Fruit fly (Drosophila melanogaster) whole organism, embryonic: ENCODE results near the gene bab2.

ENCODE experiments used
- Atf-2 ChIP-seq: fragments of 200-800 bp; sonication (Bioruptor generic); optimal IDR thresholded peaks from 2 replicates; lab custom pipeline; 2016; ENCODE audit warnings: missing biosample characterization, missing genetic modification characterization
- CG12219 ChIP-seq: fragments of 200-800 bp; sonication (Bioruptor generic); optimal IDR thresholded peaks from 3 replicates; lab custom pipeline; 2018; ENCODE audit warnings: missing biosample characterization, mild to moderate bottlenecking, missing genetic modification characterization
- CG12299 ChIP-seq: fragments of 200-800 bp; sonication (Bioruptor generic); optimal IDR thresholded peaks from 2 replicates; lab custom pipeline; 2018; ENCODE audit warnings: missing biosample characterization, mild to moderate bottlenecking, missing genetic modification characterization
- CG13287 ChIP-seq: fragments of 200-800 bp; sonication (Bioruptor generic); IDR thresholded peaks from 2 replicates; pipeline ENCODE4 v1.3.6; 2022; ENCODE audit warnings: missing biosample characterization, missing genetic modification characterization; ENCODE audit not compliant: partially characterized antibody
- CG13624 ChIP-seq: fragments of 200-800 bp; sonication (Bioruptor generic); optimal IDR thresholded peaks from 2 replicates; lab custom pipeline; 2016; ENCODE audit warnings: missing biosample characterization, missing genetic modification characterization
- CG14441 ChIP-seq: fragments of 200-800 bp; sonication (Bioruptor generic); IDR thresholded peaks from 2 replicates; pipeline ENCODE4 v1.3.6; 2022; ENCODE audit warnings: missing biosample characterization, missing genetic modification characterization
- CG15269 ChIP-seq: fragments of 200-800 bp; sonication (Bioruptor generic); optimal IDR thresholded peaks from 2 replicates; lab custom pipeline; 2018; ENCODE audit warnings: missing biosample characterization, mild to moderate bottlenecking, missing genetic modification characterization, moderate library complexity
- CG15601 ChIP-seq: fragments of 200-800 bp; sonication (Bioruptor generic); optimal IDR thresholded peaks from 3 replicates; lab custom pipeline; 2019; ENCODE audit warnings: missing biosample characterization, mild to moderate bottlenecking, missing genetic modification characterization, moderate library complexity
- CG18262 ChIP-seq: fragments of 200-800 bp; optimal IDR thresholded peaks from 3 replicates; lab custom pipeline; 2019; ENCODE audit warnings: missing biosample characterization, mild to moderate bottlenecking, missing genetic modification characterization, moderate library complexity
- CG2116 ChIP-seq: fragments of 200-800 bp; sonication (Bioruptor generic); optimal IDR thresholded peaks from 3 replicates; lab custom pipeline; 2018; ENCODE audit warnings: missing biosample characterization, mild to moderate bottlenecking, missing genetic modification characterization
- CG2712 ChIP-seq: fragments of 200-800 bp; optimal IDR thresholded peaks from 3 replicates; lab custom pipeline; 2019; ENCODE audit warnings: missing biosample characterization, mild to moderate bottlenecking, missing genetic modification characterization, moderate library complexity
- CG30403 ChIP-seq: fragments of 200-800 bp; sonication (Bioruptor generic); optimal IDR thresholded peaks from 3 replicates; lab custom pipeline; 2016; ENCODE audit warnings: missing biosample characterization, missing genetic modification characterization
- CG4854 ChIP-seq: fragments of 200-800 bp; sonication (Bioruptor generic); optimal IDR thresholded peaks from 2 replicates; lab custom pipeline; 2016; ENCODE audit warnings: missing biosample characterization, missing genetic modification characterization, inconsistent platforms
- CG5180 ChIP-seq: fragments of 200-800 bp; sonication (Bioruptor generic); optimal IDR thresholded peaks from 3 replicates; lab custom pipeline; 2017; ENCODE audit warnings: missing biosample characterization, missing genetic modification characterization, mild to moderate bottlenecking, moderate library complexity, missing genetic modification reagents
- CG7372 ChIP-seq: fragments of 200-800 bp; sonication (Bioruptor generic); IDR thresholded peaks from 2 replicates; pipeline ENCODE4 v1.3.6; 2022; ENCODE audit warnings: missing biosample characterization, missing genetic modification characterization
- CG8478 ChIP-seq: fragments of >200 bp; optimal IDR thresholded peaks from 2 replicates; lab custom pipeline; 2018
- CkIIα-i1 ChIP-seq: fragments of 200-800 bp; sonication (Bioruptor generic); IDR thresholded peaks from 2 replicates; pipeline ENCODE4 v1.3.6; 2022; ENCODE audit warnings: missing biosample characterization, missing genetic modification characterization
- Ets65A ChIP-seq: fragments of 200-800 bp; sonication (Bioruptor generic); peaks from one replicate; lab custom pipeline; 2016; ENCODE audit warnings: missing biosample characterization, missing genetic modification characterization
- Gug ChIP-seq: fragments of 200-800 bp; sonication (Bioruptor generic); IDR thresholded peaks from 4 replicates; pipeline ENCODE4 v1.3.6; 2022; ENCODE audit warnings: missing biosample characterization, missing genetic modification characterization
- Hmx ChIP-seq: fragments of 200-800 bp; sonication (Bioruptor generic); optimal IDR thresholded peaks from 2 replicates; lab custom pipeline; 2016; ENCODE audit warnings: missing biosample characterization, missing genetic modification characterization
- Hr39 ChIP-seq: fragments of >200 bp; optimal IDR thresholded peaks from 2 replicates; lab custom pipeline; 2017
- NC2α ChIP-seq: fragments of 200-800 bp; sonication (Bioruptor generic); optimal IDR thresholded peaks from 2 replicates; lab custom pipeline; 2016; ENCODE audit warnings: missing biosample characterization, missing genetic modification characterization
- NC2β ChIP-seq: fragments of 200-800 bp; sonication (Bioruptor generic); optimal IDR thresholded peaks from 2 replicates; lab custom pipeline; 2016; ENCODE audit warnings: missing biosample characterization, missing genetic modification characterization
- Neu2 ChIP-seq: fragments of 200-800 bp; sonication (Bioruptor generic); optimal IDR thresholded peaks from 3 replicates; lab custom pipeline; 2016; ENCODE audit warnings: missing biosample characterization, missing genetic modification characterization, borderline replicate concordance
- Poxn ChIP-seq: fragments of 200-800 bp; sonication (Bioruptor generic); IDR thresholded peaks from 2 replicates; pipeline ENCODE4 v1.3.6; 2022; ENCODE audit warnings: missing biosample characterization, missing genetic modification characterization
- Sry-δ ChIP-seq: fragments of 200-800 bp; sonication (Bioruptor generic); optimal IDR thresholded peaks from 2 replicates; lab custom pipeline; 2016; ENCODE audit warnings: missing biosample characterization, missing genetic modification characterization
- ara ChIP-seq: fragments of 200-800 bp; sonication (Bioruptor generic); IDR thresholded peaks from 2 replicates; pipeline ENCODE4 v1.3.6; 2022; ENCODE audit warnings: missing biosample characterization, missing genetic modification characterization
- bsh ChIP-seq, 2 experiments: fragments of 200-800 bp; sonication (Bioruptor generic); optimal IDR thresholded peaks; 2 replicates each; lab custom pipeline; 2017 to 2018; ENCODE audit warnings: mild to moderate bottlenecking in 2 of 2, missing biosample characterization in 2 of 2, missing genetic modification characterization in 2 of 2, moderate library complexity in 1 of 2
- corto ChIP-seq: fragments of 200-800 bp; sonication (Bioruptor generic); optimal IDR thresholded peaks from 2 replicates; lab custom pipeline; 2016; ENCODE audit warnings: missing biosample characterization, mild to moderate bottlenecking, missing genetic modification characterization, moderate library complexity
- danr ChIP-seq: fragments of 200-800 bp; sonication (Bioruptor generic); IDR thresholded peaks from 2 replicates; pipeline ENCODE4 v1.3.6; 2022; ENCODE audit warnings: missing biosample characterization, missing genetic modification characterization
- gcm2 ChIP-seq: fragments of 200-800 bp; sonication (Bioruptor generic); optimal IDR thresholded peaks from 2 replicates; lab custom pipeline; 2016; ENCODE audit warnings: missing biosample characterization, missing genetic modification characterization
- lbe ChIP-seq: fragments of 200-800 bp; sonication (Bioruptor generic); optimal IDR thresholded peaks from 2 replicates; lab custom pipeline; 2016; ENCODE audit warnings: missing biosample characterization, mild to moderate bottlenecking, missing genetic modification characterization
- mld ChIP-seq: fragments of 200-800 bp; sonication (Bioruptor generic); IDR thresholded peaks from 3 replicates; pipeline ENCODE4 v1.3.6; 2022; ENCODE audit warnings: missing biosample characterization, missing genetic modification characterization; ENCODE audit not compliant: partially characterized antibody
- nom ChIP-seq: fragments of 200-800 bp; sonication (Bioruptor generic); optimal IDR thresholded peaks from 2 replicates; lab custom pipeline; 2017; ENCODE audit warnings: missing biosample characterization, missing genetic modification characterization, mild to moderate bottlenecking, moderate library complexity, missing genetic modification reagents
- row ChIP-seq: fragments of 200-800 bp; sonication (Bioruptor generic); IDR thresholded peaks from 3 replicates; pipeline ENCODE4 v1.3.6; 2022; ENCODE audit warnings: missing biosample characterization, missing genetic modification characterization
- slou ChIP-seq: fragments of 200-800 bp; sonication (Bioruptor generic); optimal IDR thresholded peaks from 3 replicates; lab custom pipeline; 2016; ENCODE audit warnings: missing biosample characterization, missing genetic modification characterization
- sr ChIP-seq: fragments of 200-800 bp; sonication (Bioruptor generic); IDR thresholded peaks from 3 replicates; pipeline ENCODE4 v1.3.6; 2022; ENCODE audit warnings: missing biosample characterization, missing genetic modification characterization
- tap ChIP-seq: fragments of 200-800 bp; optimal IDR thresholded peaks from 3 replicates; lab custom pipeline; 2019; ENCODE audit warnings: missing biosample characterization, mild to moderate bottlenecking, missing genetic modification characterization, moderate library complexity
- zen ChIP-seq: fragments of 200-800 bp; sonication (Bioruptor generic); optimal IDR thresholded peaks from 3 replicates; lab custom pipeline; 2018; ENCODE audit warnings: missing biosample characterization, mild to moderate bottlenecking, missing genetic modification characterization, moderate library complexity

bab2 gene

dm6 chr3L:1137509-1137908 lies 39.6 kb downstream of the bab2 start (continued):
- TF ChIP-seq CG18262 (tag; lab: Kevin White, UChicago): peak; percentile 14
- TF ChIP-seq row (GFP tag; lab: Robert Waterston, UW): 0 out of 3 replicates have a peak, but pooled peaks have one; percentile 18
- TF ChIP-seq CG2116 (GFP tag; lab: Kevin White, UChicago): no peak
- peak; percentile 26 for TF ChIP-seq CG2712 (tag; lab: Kevin White, UChicago)
- TF ChIP-seq Hmx (GFP tag; lab: Kevin White, UChicago): no peak
- peak; percentile 2 for TF ChIP-seq zen

- TF ChIP-seq CG5180 (GFP tag; lab: Kevin White, UChicago) (no peak), CG2712 (tag; lab: Kevin White, UChicago) (no peak), sr (GFP tag; lab: Robert Waterston, UW) (no peak), CG13624 (GFP tag; lab: Kevin White, UChicago) (no peak), CG2116 (GFP tag; lab: Kevin White, UChicago) (no peak), Hr39 (lab: Kevin White, UChicago) (no peak), CG14441 (GFP tag; lab: Robert Waterston, UW) (no peak), slou (GFP tag; lab: Kevin White, UChicago) (no peak), CG15269 (tag; lab: Kevin White, UChicago) (no peak), CG12299 (no peak), NC2α (GFP tag; lab: Kevin White, UChicago) (no peak), mld (GFP tag; lab: Robert Waterston, UW) (no peak), CG7372 (GFP tag; lab: Robert Waterston, UW) (no peak), Gug (GFP tag; lab: Robert Waterston, UW) (no peak), nom (peak; percentile 78), lbe (peak; percentile 78), CG4854 (GFP tag; lab: Kevin White, UChicago) (no peak), CG12219 (GFP tag; lab: Kevin White, UChicago) (no peak), corto (GFP tag; lab: Kevin White, UChicago) (peak; percentile 72), bsh (GFP tag; optimal IDR thresholded peaks at IDR 0.05; lab: Kevin White, UChicago) (peak in 1 of 2 experiments; percentile 32), Sry-δ (GFP tag; lab: Kevin White, UChicago) (no peak), Neu2 (GFP tag; lab: Kevin White, UChicago) (no peak), ara (GFP tag; lab: Robert Waterston, UW) (no peak), tap (tag; lab: Kevin White, UChicago) (no peak), Poxn (GFP tag; lab: Robert Waterston, UW) (no peak), CG15601 (no peak), Atf-2 (GFP tag; lab: Kevin White, UChicago) (no peak), CkIIα-i1 (no peak), gcm2 (GFP tag; lab: Kevin White, UChicago) (no peak), danr (GFP tag; lab: Robert Waterston, UW) (no peak), CG30403 (GFP tag; lab: Kevin White, UChicago) (no peak)
Observed at dm6 chr3L:1129565-1129964, 47.5 kb downstream of the bab2 start.

DNA sequence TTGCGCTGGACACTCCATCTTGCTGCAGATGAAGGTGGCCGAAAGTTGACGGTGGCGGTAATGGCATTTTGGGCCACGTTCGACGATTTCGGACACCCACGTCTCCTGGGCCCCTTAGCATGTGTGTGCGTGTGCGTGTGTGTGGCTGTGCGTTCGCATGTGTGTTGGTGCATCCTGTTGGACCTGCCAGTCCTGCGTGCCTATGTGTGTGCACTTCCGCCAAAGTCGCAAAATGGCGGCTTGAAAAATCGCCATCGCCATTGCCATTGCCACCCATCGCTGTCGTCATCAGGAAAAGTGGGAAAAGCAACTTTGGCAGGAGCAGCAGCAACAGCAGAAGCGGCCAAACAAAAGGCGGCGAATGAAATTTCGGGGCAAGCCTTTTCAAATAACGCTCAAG lies 53.3 kb downstream of the bab2 start:
- TF ChIP-seq Ets65A (peak; percentile 51), CG13287 (no peak), NC2β (GFP tag; lab: Kevin White, UChicago) (no peak), CG8478 (peak; percentile 51)
- TF ChIP-seq, all 482 proteins: peak for 2
